Worm (Caenorhabditis elegans) whole organism, L3 larva: ENCODE results near the gene fipr-6.

Experiments used
- elt-1 ChIP-seq: fragments of 150-350 bp; optimal IDR thresholded peaks from 2 replicates; lab custom pipeline; 2014; ENCODE audit warnings: missing biosample characterization, missing genetic modification characterization
- mdl-1 ChIP-seq: fragments of 150-350 bp; optimal IDR thresholded peaks from 2 replicates; lab custom pipeline; 2014; ENCODE audit warnings: missing biosample characterization, missing genetic modification characterization
- nhr-11 ChIP-seq: fragments of 150-350 bp; optimal IDR thresholded peaks from 2 replicates; lab custom pipeline; 2014; ENCODE audit warnings: missing biosample characterization, missing genetic modification characterization
- snpc-4 ChIP-seq: fragments of 150-350 bp; optimal IDR thresholded peaks from 2 replicates; lab custom pipeline; 2014; ENCODE audit warnings: missing biosample characterization, missing genetic modification characterization

ce11 chrV:10212627-10213026, 18.4 kb upstream of the fipr-6 start, which contains the start of gene hpo-40:
- TF ChIP-seq nhr-11 (tag; lab: Kevin White, UChicago): no peak
- TF ChIP-seq mdl-1 (tag; lab: Kevin White, UChicago): no peak
- TF ChIP-seq elt-1 (tag; lab: Kevin White, UChicago): no peak
- no peak for TF ChIP-seq snpc-4 (tag; lab: Kevin White, UChicago)
